Worm (Caenorhabditis elegans) whole organism, midembryonic: ENCODE measurements around the gene cyp-14A3.

Source experiments
- T22C8.4 ChIP-seq: fragments of 200-800 bp; sonication (Bioruptor generic); IDR thresholded peaks from 2 replicates; pipeline ENCODE4 v1.3.6; 2022; ENCODE audit warnings: missing genetic modification characterization, missing compliant biosample characterization
- cog-1 ChIP-seq: sonication (generic microtip); optimal IDR thresholded peaks from 2 replicates; lab custom pipeline; 2016; ENCODE audit warnings: missing genetic modification characterization, missing compliant biosample characterization
- flt-1 ChIP-seq: fragments of 200-800 bp; sonication (Bioruptor generic); IDR thresholded peaks from 2 replicates; pipeline ENCODE4 v1.3.6; 2022; ENCODE audit warnings: missing genetic modification characterization, missing compliant biosample characterization
- klf-2 ChIP-seq: fragments of 200-800 bp; sonication (Bioruptor generic); conservative IDR thresholded peaks from 2 replicates; pipeline ENCODE4 v1.3.6; 2022; ENCODE audit warnings: missing genetic modification reagents, missing genetic modification characterization, missing compliant biosample characterization
- med-1 ChIP-seq: sonication (generic microtip); optimal IDR thresholded peaks from 2 replicates; lab custom pipeline; 2017; ENCODE audit warnings: missing genetic modification characterization, mild to moderate bottlenecking, missing compliant biosample characterization, antibody characterized with exemption, missing genetic modification reagents; ENCODE audit not compliant: insufficient read depth
- ref-1 ChIP-seq: fragments of 200-800 bp; sonication (Bioruptor generic); conservative IDR thresholded peaks from 2 replicates; pipeline ENCODE4 v1.3.6; 2022; ENCODE audit warnings: missing genetic modification reagents, missing genetic modification characterization, missing compliant biosample characterization
- tab-1 ChIP-seq: fragments of 200-800 bp; sonication (Bioruptor generic); IDR thresholded peaks from 2 replicates; pipeline ENCODE4 v1.3.6; 2022; ENCODE audit warnings: missing genetic modification characterization, missing compliant biosample characterization
- ztf-23 ChIP-seq: fragments of 200-800 bp; sonication (Bioruptor generic); IDR thresholded peaks from 2 replicates; pipeline ENCODE4 v1.3.6; 2022; ENCODE audit warnings: missing genetic modification reagents, missing genetic modification characterization, missing compliant biosample characterization

DNA sequence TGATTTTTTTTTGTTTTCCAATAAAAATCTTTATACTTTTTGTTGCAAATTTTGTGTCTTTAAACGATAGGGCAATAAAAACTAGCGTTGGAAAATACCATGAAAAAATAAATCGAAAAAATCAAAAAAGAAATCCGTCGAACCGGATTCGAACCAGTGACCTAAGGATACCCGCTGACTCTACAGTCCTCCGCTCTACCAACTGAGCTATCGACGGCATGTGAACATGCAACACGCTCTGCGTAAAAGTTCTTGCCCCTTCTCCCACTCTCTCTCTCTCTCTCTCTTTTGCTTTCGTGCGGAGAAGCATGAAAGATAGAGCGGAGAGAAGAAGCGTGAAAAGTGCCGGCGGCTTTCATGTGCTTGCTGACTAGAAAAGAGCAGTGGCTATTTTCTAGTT is 9.5 kb downstream of the cyp-14A3 start:
- TF ChIP-seq klf-2 (GFP tag; lab: Robert Waterston, UW) (peak; percentile 90), cog-1 (tag; lab: Kevin White, UChicago) (peak; percentile 44), med-1 (GFP tag; lab: Kevin White, UChicago) (peak; percentile 28), ztf-23 (GFP tag; lab: Robert Waterston, UW) (peak; percentile 94), T22C8.4 (GFP tag; lab: Robert Waterston, UW) (peak; percentile 89), tab-1 (GFP tag; lab: Robert Waterston, UW) (peak; percentile 92), ref-1 (GFP tag; lab: Robert Waterston, UW) (peak; percentile 77), flt-1 (GFP tag; lab: Robert Waterston, UW) (peak; percentile 92)
